Worm (Caenorhabditis elegans) whole organism, L3 larva: Measurements from ENCODE around the gene lurp-1.

Experiments
- elt-2 ChIP-seq: sonication (generic microtip); optimal IDR thresholded peaks from 2 replicates; lab custom pipeline; 2016; ENCODE audit warnings: missing genetic modification reagents, mild to moderate bottlenecking, missing genetic modification characterization, missing compliant biosample characterization
- fkh-10 ChIP-seq: sonication (generic microtip); optimal IDR thresholded peaks from 2 replicates; lab custom pipeline; 2017; ENCODE audit warnings: missing biosample characterization, missing genetic modification reagents, missing genetic modification characterization
- lsy-12 ChIP-seq: sonication (generic microtip); optimal IDR thresholded peaks from 2 replicates; lab custom pipeline; 2016; ENCODE audit warnings: mild to moderate bottlenecking, missing genetic modification characterization, missing compliant biosample characterization
- skn-1 ChIP-seq: fragments of 150-350 bp; optimal IDR thresholded peaks from 2 replicates; lab custom pipeline; 2014; ENCODE audit warnings: missing biosample characterization, missing genetic modification characterization

- TF ChIP-seq skn-1 (tag; lab: Kevin White, UChicago): no peak
- no peak for TF ChIP-seq lsy-12 (tag; lab: Kevin White, UChicago)
- no peak for TF ChIP-seq fkh-10 (GFP tag; lab: Kevin White, UChicago)
- no peak for TF ChIP-seq elt-2
These were observed 3.7 kb downstream of the lurp-1 start, which contains the start of gene egg-3 for ce11 chrII:10884396-10884795.
